Fruit fly (Drosophila melanogaster) whole organism, embryonic: ENCODE measurements around the gene CG13258.
A peak's percentile ranks its signal among the peaks of the same experiment; 100 is the strongest.

Source experiments
- Atf-2 ChIP-seq: fragments of 200-800 bp; sonication (Bioruptor generic); optimal IDR thresholded peaks from 2 replicates; lab custom pipeline; 2016; ENCODE audit warnings: missing biosample characterization, missing genetic modification characterization
- B-H2 ChIP-seq: fragments of 200-800 bp; sonication (Bioruptor generic); optimal IDR thresholded peaks from 2 replicates; lab custom pipeline; 2018; ENCODE audit warnings: missing biosample characterization, mild to moderate bottlenecking, missing genetic modification characterization
- CG10565 ChIP-seq: fragments of 200-800 bp; sonication (Bioruptor generic); optimal IDR thresholded peaks from 3 replicates; lab custom pipeline; 2016; ENCODE audit warnings: missing biosample characterization, mild to moderate bottlenecking, missing genetic modification characterization
- CG11398 ChIP-seq: fragments of 200-800 bp; sonication (Bioruptor generic); optimal IDR thresholded peaks from 2 replicates; lab custom pipeline; 2016; ENCODE audit warnings: missing biosample characterization, missing genetic modification characterization
- CG13287 ChIP-seq: fragments of 200-800 bp; sonication (Bioruptor generic); IDR thresholded peaks from 2 replicates; pipeline ENCODE4 v1.3.6; 2022; ENCODE audit warnings: missing biosample characterization, missing genetic modification characterization; ENCODE audit not compliant: partially characterized antibody
- CG1603 ChIP-seq: fragments of 200-800 bp; sonication (Bioruptor generic); optimal IDR thresholded peaks from 2 replicates; lab custom pipeline; 2019; ENCODE audit warnings: missing biosample characterization, mild to moderate bottlenecking, missing genetic modification characterization, moderate library complexity
- CG16815 ChIP-seq: fragments of 200-800 bp; sonication (Bioruptor generic); optimal IDR thresholded peaks from 3 replicates; lab custom pipeline; 2017; ENCODE audit warnings: missing biosample characterization, mild to moderate bottlenecking, missing genetic modification characterization
- CG17385 ChIP-seq: fragments of 200-800 bp; sonication (Bioruptor generic); optimal IDR thresholded peaks from 3 replicates; lab custom pipeline; 2018; ENCODE audit warnings: missing biosample characterization, mild to moderate bottlenecking, missing genetic modification characterization
- CG30403 ChIP-seq: fragments of 200-800 bp; sonication (Bioruptor generic); optimal IDR thresholded peaks from 3 replicates; lab custom pipeline; 2016; ENCODE audit warnings: missing biosample characterization, missing genetic modification characterization
- CG30431 ChIP-seq: fragments of 200-800 bp; sonication (Bioruptor generic); optimal IDR thresholded peaks from 2 replicates; lab custom pipeline; 2017; ENCODE audit warnings: missing biosample characterization, missing genetic modification characterization
- CG31388 ChIP-seq: fragments of 200-800 bp; sonication (Bioruptor generic); optimal IDR thresholded peaks from 2 replicates; lab custom pipeline; 2016; ENCODE audit warnings: missing biosample characterization, missing genetic modification characterization
- CG33213 ChIP-seq: fragments of 200-800 bp; sonication (Bioruptor generic); optimal IDR thresholded peaks from 3 replicates; lab custom pipeline; 2016; ENCODE audit warnings: missing biosample characterization, missing genetic modification characterization
- CG5245 ChIP-seq: fragments of 200-800 bp; sonication (Bioruptor generic); optimal IDR thresholded peaks from 3 replicates; lab custom pipeline; 2016; ENCODE audit warnings: missing biosample characterization, missing genetic modification characterization
- Chrac-16 ChIP-seq: fragments of 200-800 bp; sonication (Bioruptor generic); optimal IDR thresholded peaks from 3 replicates; lab custom pipeline; 2016; ENCODE audit warnings: missing biosample characterization, missing genetic modification characterization
- Fer1 ChIP-seq: fragments of 200-800 bp; sonication (Bioruptor generic); optimal IDR thresholded peaks from 2 replicates; lab custom pipeline; 2017; ENCODE audit warnings: missing biosample characterization, mild to moderate bottlenecking, missing genetic modification characterization
- Fer3 ChIP-seq: fragments of 200-800 bp; sonication (Bioruptor generic); optimal IDR thresholded peaks from 2 replicates; lab custom pipeline; 2018; ENCODE audit warnings: missing biosample characterization, mild to moderate bottlenecking, missing genetic modification characterization, moderate library complexity
- Hmr ChIP-seq: fragments of 200-800 bp; sonication (Bioruptor generic); optimal IDR thresholded peaks from 3 replicates; lab custom pipeline; 2017; ENCODE audit warnings: mild to moderate bottlenecking, missing biosample characterization, missing genetic modification reagents, missing genetic modification characterization
- Hmx ChIP-seq: fragments of 200-800 bp; sonication (Bioruptor generic); optimal IDR thresholded peaks from 2 replicates; lab custom pipeline; 2016; ENCODE audit warnings: missing biosample characterization, missing genetic modification characterization
- MBD-R2 ChIP-seq: fragments of 200-800 bp; sonication (Bioruptor generic); IDR thresholded peaks from 2 replicates; pipeline ENCODE4 v1.3.6; 2022; ENCODE audit warnings: missing biosample characterization, missing genetic modification characterization
- NK7.1 ChIP-seq: fragments of 200-800 bp; sonication (Bioruptor generic); optimal IDR thresholded peaks from 3 replicates; lab custom pipeline; 2016; ENCODE audit warnings: missing biosample characterization, missing genetic modification characterization
- Scr ChIP-seq: fragments of 200-800 bp; sonication (Bioruptor generic); IDR thresholded peaks from 2 replicates; pipeline ENCODE4 v1.3.6; 2022; ENCODE audit warnings: missing biosample characterization, missing genetic modification characterization; ENCODE audit not compliant: partially characterized antibody
- Sry-δ ChIP-seq: fragments of 200-800 bp; sonication (Bioruptor generic); optimal IDR thresholded peaks from 2 replicates; lab custom pipeline; 2016; ENCODE audit warnings: missing biosample characterization, missing genetic modification characterization
- ash1 ChIP-seq: fragments of 200-800 bp; sonication (Bioruptor generic); optimal IDR thresholded peaks from 2 replicates; lab custom pipeline; 2018; ENCODE audit warnings: missing biosample characterization, mild to moderate bottlenecking, missing genetic modification characterization
- cato ChIP-seq: fragments of 200-800 bp; sonication (Bioruptor generic); optimal IDR thresholded peaks from 2 replicates; lab custom pipeline; 2016; ENCODE audit warnings: missing biosample characterization, missing genetic modification characterization, borderline replicate concordance
- cg ChIP-seq: fragments of 200-800 bp; sonication (Bioruptor generic); optimal IDR thresholded peaks from 3 replicates; lab custom pipeline; 2019; ENCODE audit warnings: missing biosample characterization, mild to moderate bottlenecking, missing genetic modification characterization, moderate library complexity
- corto ChIP-seq: fragments of 200-800 bp; sonication (Bioruptor generic); optimal IDR thresholded peaks from 2 replicates; lab custom pipeline; 2016; ENCODE audit warnings: missing biosample characterization, mild to moderate bottlenecking, missing genetic modification characterization, moderate library complexity
- crol ChIP-seq: fragments of 200-800 bp; sonication (Bioruptor generic); IDR thresholded peaks from 2 replicates; pipeline ENCODE4 v1.3.6; 2022; ENCODE audit warnings: missing biosample characterization, missing genetic modification characterization
- da ChIP-seq: fragments of 200-800 bp; sonication (Bioruptor generic); optimal IDR thresholded peaks from 2 replicates; lab custom pipeline; 2016; ENCODE audit warnings: missing biosample characterization, missing genetic modification characterization
- dimm ChIP-seq: fragments of 200-800 bp; sonication (Bioruptor generic); IDR thresholded peaks from 2 replicates; pipeline ENCODE4 v1.3.6; 2022; ENCODE audit warnings: missing biosample characterization, missing genetic modification characterization
- dmrt99B ChIP-seq: fragments of 200-800 bp; sonication (Bioruptor generic); optimal IDR thresholded peaks from 2 replicates; lab custom pipeline; 2018; ENCODE audit warnings: missing biosample characterization, mild to moderate bottlenecking, missing genetic modification characterization, moderate library complexity
- dpn ChIP-seq, 2 experiments: fragments of 200-800 bp; sonication (Bioruptor generic); optimal IDR thresholded peaks; 3 replicates each; lab custom pipeline; 2016; ENCODE audit warnings: missing biosample characterization in 2 of 2, missing genetic modification characterization in 2 of 2
- ewg ChIP-seq: fragments of 200-800 bp; sonication (Bioruptor generic); optimal IDR thresholded peaks from 3 replicates; lab custom pipeline; 2017; ENCODE audit warnings: mild to moderate bottlenecking, missing biosample characterization, missing genetic modification reagents, missing genetic modification characterization
- gcm2 ChIP-seq: fragments of 200-800 bp; sonication (Bioruptor generic); optimal IDR thresholded peaks from 2 replicates; lab custom pipeline; 2016; ENCODE audit warnings: missing biosample characterization, missing genetic modification characterization
- grau ChIP-seq: fragments of 200-800 bp; optimal IDR thresholded peaks from 3 replicates; lab custom pipeline; 2019; ENCODE audit warnings: missing biosample characterization, mild to moderate bottlenecking, missing genetic modification characterization, moderate library complexity
- gro ChIP-seq: fragments of 200-800 bp; sonication (Bioruptor generic); optimal IDR thresholded peaks from 2 replicates; lab custom pipeline; 2016; ENCODE audit warnings: missing biosample characterization, missing genetic modification characterization
- gt ChIP-seq: fragments of 200-800 bp; sonication (Bioruptor generic); IDR thresholded peaks from 2 replicates; pipeline ENCODE4 v1.3.6; 2022; ENCODE audit warnings: missing biosample characterization, missing genetic modification characterization
- insv ChIP-seq, 2 experiments: fragments of 200-800 bp; sonication (Bioruptor generic); optimal IDR thresholded peaks; 3 replicates each; lab custom pipeline; 2016 to 2018; ENCODE audit warnings: missing biosample characterization in 2 of 2, missing genetic modification characterization in 2 of 2
- klu ChIP-seq: fragments of 200-800 bp; sonication (Bioruptor generic); IDR thresholded peaks from 2 replicates; pipeline ENCODE4 v1.3.6; 2022; ENCODE audit warnings: missing biosample characterization, missing genetic modification characterization
- mam ChIP-seq: fragments of 200-800 bp; sonication (Bioruptor generic); optimal IDR thresholded peaks from 3 replicates; lab custom pipeline; 2016; ENCODE audit warnings: missing biosample characterization, missing genetic modification characterization
- mirr ChIP-seq: fragments of 200-800 bp; sonication (Bioruptor generic); optimal IDR thresholded peaks from 3 replicates; lab custom pipeline; 2018; ENCODE audit warnings: missing biosample characterization, mild to moderate bottlenecking, missing genetic modification characterization
- nmo ChIP-seq: fragments of 200-800 bp; sonication (Bioruptor generic); optimal IDR thresholded peaks from 2 replicates; lab custom pipeline; 2018; ENCODE audit warnings: missing biosample characterization, mild to moderate bottlenecking, missing genetic modification characterization, moderate library complexity
- pfk ChIP-seq: fragments of 200-800 bp; sonication (Bioruptor generic); optimal IDR thresholded peaks from 2 replicates; lab custom pipeline; 2018; ENCODE audit warnings: missing biosample characterization, mild to moderate bottlenecking, missing genetic modification characterization, moderate library complexity
- psq ChIP-seq: fragments of 200-800 bp; sonication (Bioruptor generic); optimal IDR thresholded peaks from 2 replicates; lab custom pipeline; 2017; ENCODE audit warnings: missing biosample characterization, missing genetic modification characterization
- pzg ChIP-seq: fragments of 200-800 bp; sonication (Bioruptor generic); optimal IDR thresholded peaks from 3 replicates; lab custom pipeline; 2018; ENCODE audit warnings: missing biosample characterization, mild to moderate bottlenecking, missing genetic modification characterization, moderate library complexity
- repo ChIP-seq: fragments of 200-800 bp; sonication (Bioruptor generic); optimal IDR thresholded peaks from 2 replicates; lab custom pipeline; 2016; ENCODE audit warnings: missing biosample characterization, missing genetic modification characterization
- sens ChIP-seq: fragments of 200-800 bp; sonication (Bioruptor generic); peaks from one replicate; lab custom pipeline; 2016; ENCODE audit warnings: missing biosample characterization, missing genetic modification characterization
- slp2 ChIP-seq: fragments of 200-800 bp; sonication (Bioruptor generic); optimal IDR thresholded peaks from 2 replicates; lab custom pipeline; 2016; ENCODE audit warnings: missing biosample characterization, missing genetic modification characterization
- vvl ChIP-seq: fragments of 200-800 bp; sonication (Bioruptor generic); IDR thresholded peaks from 2 replicates; pipeline ENCODE4 v1.3.6; 2022; ENCODE audit warnings: missing biosample characterization, missing genetic modification characterization
- z ChIP-seq: fragments of 200-800 bp; sonication (Bioruptor generic); IDR thresholded peaks from 3 replicates; pipeline ENCODE4 v1.3.6; 2022; ENCODE audit warnings: missing biosample characterization, missing genetic modification characterization
- zen ChIP-seq: fragments of 200-800 bp; sonication (Bioruptor generic); optimal IDR thresholded peaks from 3 replicates; lab custom pipeline; 2018; ENCODE audit warnings: missing biosample characterization, mild to moderate bottlenecking, missing genetic modification characterization, moderate library complexity

CG13258 gene

dm6 chr2L:16315027-16315426 lies 22.2 kb upstream of the CG13258 start (continued):
- TF ChIP-seq CG11398 (no peak), da (GFP tag; lab: Kevin White, UChicago) (no peak), mirr (GFP tag; lab: Kevin White, UChicago) (peak; percentile 77), corto (peak; percentile 19), Hmr (GFP tag; lab: Kevin White, UChicago) (peak; percentile 41), dmrt99B (tag; lab: Kevin White, UChicago) (no peak), vvl (GFP tag; lab: Robert Waterston, UW) (peak; percentile 55), gro (GFP tag; lab: Kevin White, UChicago) (peak; percentile 50), CG16815 (no peak)

dm6 chr2L:16310648-16311047 lies 17.8 kb upstream of the CG13258 start, which contains the start of the genes cni and fzy:
TSS of gene cni (minus strand) at chr2L:16310726.
TSS of gene fzy (plus strand) at chr2L:16310956.
- TF ChIP-seq grau (peak; percentile 32), CG30431 (GFP tag; lab: Kevin White, UChicago) (no peak), slp2 (GFP tag; lab: Kevin White, UChicago) (no peak), repo (GFP tag; lab: Kevin White, UChicago) (no peak), ash1 (no peak), gcm2 (no peak), klu (GFP tag; lab: Robert Waterston, UW) (no peak), Atf-2 (no peak), Fer1 (GFP tag; lab: Kevin White, UChicago) (no peak), ewg (peak; percentile 7), CG11398 (no peak), Chrac-16 (GFP tag; lab: Kevin White, UChicago) (peak; percentile 18), sens (GFP tag; lab: Kevin White, UChicago) (peak; percentile 82), NK7.1 (GFP tag; lab: Kevin White, UChicago) (no peak), pfk (GFP tag; lab: Kevin White, UChicago) (no peak), cg (no peak), CG13287 (GFP tag; lab: Robert Waterston, UW) (peak; percentile 49; the same call in 1 of the 2 replicates), CG1603 (tag; lab: Kevin White, UChicago) (peak; percentile 77), dimm (GFP tag; lab: Robert Waterston, UW) (no peak), z (no peak), crol (no peak), zen (tag; lab: Kevin White, UChicago) (peak; percentile 66), MBD-R2 (GFP tag; lab: Robert Waterston, UW) (peak; percentile 93), Sry-δ (GFP tag; lab: Kevin White, UChicago) (peak; percentile 53), psq (GFP tag; lab: Kevin White, UChicago) (no peak), mam (GFP tag; lab: Kevin White, UChicago) (no peak), nmo (GFP tag; lab: Kevin White, UChicago) (peak; percentile 73), CG31388 (GFP tag; lab: Kevin White, UChicago) (no peak), Hmx (GFP tag; lab: Kevin White, UChicago) (no peak), Fer3 (tag; lab: Kevin White, UChicago) (no peak), CG5245 (peak; percentile 15), dpn (GFP tag; optimal IDR thresholded peaks at IDR 0.05; lab: Kevin White, UChicago) (peak in 1 of 2 experiments; percentile 48), insv (GFP tag; optimal IDR thresholded peaks at IDR 0.05; lab: Kevin White, UChicago) (peak in 1 of 2 experiments; percentile 28), CG17385 (GFP tag; lab: Kevin White, UChicago) (no peak), cato (GFP tag; lab: Kevin White, UChicago) (no peak), CG30403 (GFP tag; lab: Kevin White, UChicago) (peak; percentile 21), Scr (GFP tag; lab: Robert Waterston, UW) (peak; percentile 22; the same call in 1 of the 2 replicates), CG10565 (GFP tag; lab: Kevin White, UChicago) (no peak), gt (GFP tag; lab: Robert Waterston, UW) (no peak), CG33213 (no peak), pzg (GFP tag; lab: Kevin White, UChicago) (peak; percentile 92), B-H2 (no peak)
